Fruit fly (Drosophila melanogaster) whole organism, embryonic: Measurements from ENCODE around the gene Ras85D.

Experiments
- Aef1 ChIP-seq: fragments of 200-800 bp; sonication (Bioruptor generic); IDR thresholded peaks from 3 replicates; pipeline ENCODE4 v1.3.6; 2022; ENCODE audit warnings: missing biosample characterization, missing genetic modification characterization
- Asciz ChIP-seq: fragments of 200-800 bp; sonication (Bioruptor generic); optimal IDR thresholded peaks from 2 replicates; lab custom pipeline; 2017; ENCODE audit warnings: missing biosample characterization, mild to moderate bottlenecking, missing genetic modification characterization, missing genetic modification reagents
- CG10209 ChIP-seq: fragments of 200-800 bp; sonication (Bioruptor generic); optimal IDR thresholded peaks from 3 replicates; lab custom pipeline; 2017; ENCODE audit warnings: missing biosample characterization, mild to moderate bottlenecking, missing genetic modification characterization, missing genetic modification reagents
- CG10267 ChIP-seq: fragments of 200-800 bp; sonication (Bioruptor generic); optimal IDR thresholded peaks from 2 replicates; lab custom pipeline; 2018; ENCODE audit warnings: missing biosample characterization, mild to moderate bottlenecking, missing genetic modification characterization, moderate library complexity
- CG11247 ChIP-seq: fragments of 200-800 bp; sonication (Bioruptor generic); IDR thresholded peaks from 2 replicates; pipeline ENCODE4 v1.3.6; 2022; ENCODE audit warnings: missing biosample characterization, missing genetic modification characterization
- CG11398 ChIP-seq: fragments of 200-800 bp; sonication (Bioruptor generic); optimal IDR thresholded peaks from 2 replicates; lab custom pipeline; 2016; ENCODE audit warnings: missing biosample characterization, missing genetic modification characterization
- CG11560 ChIP-seq: fragments of 200-800 bp; sonication (Bioruptor generic); IDR thresholded peaks from 3 replicates; pipeline ENCODE4 v1.3.6; 2022; ENCODE audit warnings: missing biosample characterization, missing genetic modification characterization
- CG12071 ChIP-seq: fragments of 200-800 bp; sonication (Bioruptor generic); optimal IDR thresholded peaks from 3 replicates; lab custom pipeline; 2018; ENCODE audit warnings: missing biosample characterization, mild to moderate bottlenecking, missing genetic modification characterization
- CG12659 ChIP-seq: fragments of 200-800 bp; sonication (Bioruptor generic); optimal IDR thresholded peaks from 3 replicates; lab custom pipeline; 2017; ENCODE audit warnings: mild to moderate bottlenecking, missing biosample characterization, missing genetic modification reagents, missing genetic modification characterization
- CG13424 ChIP-seq: fragments of 200-800 bp; sonication (Bioruptor generic); optimal IDR thresholded peaks from 2 replicates; lab custom pipeline; 2019; ENCODE audit warnings: missing biosample characterization, mild to moderate bottlenecking, missing genetic modification characterization, moderate library complexity
- CG14710 ChIP-seq: fragments of 200-800 bp; sonication (Bioruptor generic); optimal IDR thresholded peaks from 3 replicates; lab custom pipeline; 2019; ENCODE audit warnings: missing biosample characterization, mild to moderate bottlenecking, missing genetic modification characterization, moderate library complexity
- CG1529 ChIP-seq: fragments of 200-800 bp; sonication (Bioruptor generic); optimal IDR thresholded peaks from 3 replicates; lab custom pipeline; 2018; ENCODE audit warnings: missing biosample characterization, missing genetic modification characterization
- CG1602 ChIP-seq: fragments of 200-800 bp; sonication (Bioruptor generic); optimal IDR thresholded peaks from 3 replicates; lab custom pipeline; 2016; ENCODE audit warnings: missing biosample characterization, missing genetic modification characterization
- CG2678 ChIP-seq: fragments of 200-800 bp; sonication (Bioruptor generic); optimal IDR thresholded peaks from 3 replicates; lab custom pipeline; 2019; ENCODE audit warnings: missing biosample characterization, mild to moderate bottlenecking, missing genetic modification characterization, moderate library complexity
- CG32767 ChIP-seq: fragments of 200-800 bp; sonication (Bioruptor generic); IDR thresholded peaks from 2 replicates; pipeline ENCODE4 v1.3.6; 2022; ENCODE audit warnings: missing biosample characterization, missing genetic modification characterization
- CG7556 ChIP-seq: fragments of 200-800 bp; sonication (Bioruptor generic); optimal IDR thresholded peaks from 2 replicates; lab custom pipeline; 2017; ENCODE audit warnings: missing biosample characterization, mild to moderate bottlenecking, missing genetic modification characterization
- CG9437 ChIP-seq: fragments of 200-800 bp; sonication (Bioruptor generic); optimal IDR thresholded peaks from 2 replicates; lab custom pipeline; 2018; ENCODE audit warnings: missing biosample characterization, mild to moderate bottlenecking, missing genetic modification characterization
- CG9727 ChIP-seq: fragments of 200-800 bp; sonication (Bioruptor generic); optimal IDR thresholded peaks from 3 replicates; lab custom pipeline; 2017; ENCODE audit warnings: missing biosample characterization, mild to moderate bottlenecking, missing genetic modification characterization
- Gsc ChIP-seq: fragments of 200-800 bp; sonication (Bioruptor generic); IDR thresholded peaks from 2 replicates; pipeline ENCODE4 v1.3.6; 2022; ENCODE audit warnings: missing biosample characterization, missing genetic modification characterization
- HLHmδ ChIP-seq: fragments of 200-800 bp; sonication (Bioruptor generic); optimal IDR thresholded peaks from 2 replicates; lab custom pipeline; 2018; ENCODE audit warnings: missing biosample characterization, mild to moderate bottlenecking, missing genetic modification characterization, moderate library complexity
- Hmx ChIP-seq: fragments of 200-800 bp; sonication (Bioruptor generic); optimal IDR thresholded peaks from 2 replicates; lab custom pipeline; 2016; ENCODE audit warnings: missing biosample characterization, missing genetic modification characterization
- Jarid2 ChIP-seq: fragments of 200-800 bp; sonication (Bioruptor generic); optimal IDR thresholded peaks from 3 replicates; lab custom pipeline; 2017; ENCODE audit warnings: mild to moderate bottlenecking, missing biosample characterization, missing genetic modification reagents, missing genetic modification characterization
- Kr ChIP-seq: fragments of 200-800 bp; sonication (Bioruptor generic); optimal IDR thresholded peaks from 2 replicates; lab custom pipeline; 2017; ENCODE audit warnings: missing biosample characterization, mild to moderate bottlenecking, missing genetic modification characterization
- NC2β ChIP-seq: fragments of 200-800 bp; sonication (Bioruptor generic); optimal IDR thresholded peaks from 2 replicates; lab custom pipeline; 2016; ENCODE audit warnings: missing biosample characterization, missing genetic modification characterization
- NFAT ChIP-seq: fragments of 200-800 bp; sonication (Bioruptor generic); IDR thresholded peaks from 2 replicates; pipeline ENCODE4 v1.3.6; 2022; ENCODE audit warnings: missing biosample characterization, missing genetic modification characterization
- NfI ChIP-seq: fragments of 200-800 bp; sonication (Bioruptor generic); optimal IDR thresholded peaks from 3 replicates; lab custom pipeline; 2018; ENCODE audit warnings: missing biosample characterization, mild to moderate bottlenecking, missing genetic modification characterization, moderate library complexity
- Pdp1 ChIP-seq, 2 experiments: fragments of 200-800 bp; sonication (Bioruptor generic); optimal IDR thresholded peaks; 3 replicates each; lab custom pipeline; 2016; ENCODE audit warnings: missing biosample characterization in 2 of 2, missing genetic modification characterization in 2 of 2, mild to moderate bottlenecking in 1 of 2, moderate library complexity in 1 of 2
- Trl ChIP-seq, 3 experiments: fragments of >200 bp in 2 of 3; fragments of 200-800 bp in 1 of 3; sonication (Bioruptor generic) in 1 of 3; optimal IDR thresholded peaks; 2 replicates in 1 of 3; 3 replicates in 2 of 3; lab custom pipeline; 2016 to 2017; ENCODE audit warnings: missing biosample characterization in 1 of 3, missing genetic modification characterization in 1 of 3
- Vsx1 ChIP-seq: fragments of 200-800 bp; sonication (Bioruptor generic); optimal IDR thresholded peaks from 2 replicates; lab custom pipeline; 2017; ENCODE audit warnings: missing biosample characterization, mild to moderate bottlenecking, missing genetic modification characterization, missing genetic modification reagents
- ac ChIP-seq: fragments of 200-800 bp; sonication (Bioruptor generic); optimal IDR thresholded peaks from 3 replicates; lab custom pipeline; 2017; ENCODE audit warnings: missing biosample characterization, mild to moderate bottlenecking, missing genetic modification characterization
- bigmax ChIP-seq: fragments of 200-800 bp; sonication (Bioruptor generic); optimal IDR thresholded peaks from 2 replicates; lab custom pipeline; 2018; ENCODE audit warnings: missing biosample characterization, mild to moderate bottlenecking, missing genetic modification characterization
- bsh ChIP-seq, 2 experiments: fragments of 200-800 bp; sonication (Bioruptor generic); optimal IDR thresholded peaks; 2 replicates each; lab custom pipeline; 2017 to 2018; ENCODE audit warnings: mild to moderate bottlenecking in 2 of 2, missing biosample characterization in 2 of 2, missing genetic modification characterization in 2 of 2, moderate library complexity in 1 of 2
- dimm ChIP-seq: fragments of 200-800 bp; sonication (Bioruptor generic); IDR thresholded peaks from 2 replicates; pipeline ENCODE4 v1.3.6; 2022; ENCODE audit warnings: missing biosample characterization, missing genetic modification characterization
- dpn ChIP-seq, 2 experiments: fragments of 200-800 bp; sonication (Bioruptor generic); optimal IDR thresholded peaks; 3 replicates each; lab custom pipeline; 2016; ENCODE audit warnings: missing biosample characterization in 2 of 2, missing genetic modification characterization in 2 of 2
- dysf ChIP-seq: fragments of 200-800 bp; sonication (Bioruptor generic); IDR thresholded peaks from 3 replicates; pipeline ENCODE4 v1.3.6; 2022; ENCODE audit warnings: missing biosample characterization, missing genetic modification characterization
- ems ChIP-seq: fragments of 200-800 bp; sonication (Bioruptor generic); optimal IDR thresholded peaks from 3 replicates; lab custom pipeline; 2016; ENCODE audit warnings: missing biosample characterization, missing genetic modification characterization
- ewg ChIP-seq: fragments of 200-800 bp; sonication (Bioruptor generic); optimal IDR thresholded peaks from 3 replicates; lab custom pipeline; 2017; ENCODE audit warnings: mild to moderate bottlenecking, missing biosample characterization, missing genetic modification reagents, missing genetic modification characterization
- gem ChIP-seq: fragments of 200-800 bp; sonication (Bioruptor generic); optimal IDR thresholded peaks from 2 replicates; lab custom pipeline; 2019; ENCODE audit warnings: missing biosample characterization, mild to moderate bottlenecking, missing genetic modification characterization, moderate library complexity
- insv ChIP-seq, 2 experiments: fragments of 200-800 bp; sonication (Bioruptor generic); optimal IDR thresholded peaks; 3 replicates each; lab custom pipeline; 2016 to 2018; ENCODE audit warnings: missing biosample characterization in 2 of 2, missing genetic modification characterization in 2 of 2
- maf-S ChIP-seq: fragments of 200-800 bp; sonication (Bioruptor generic); optimal IDR thresholded peaks from 2 replicates; lab custom pipeline; 2016; ENCODE audit warnings: missing biosample characterization, missing genetic modification characterization
- mirr ChIP-seq: fragments of 200-800 bp; sonication (Bioruptor generic); optimal IDR thresholded peaks from 3 replicates; lab custom pipeline; 2018; ENCODE audit warnings: missing biosample characterization, mild to moderate bottlenecking, missing genetic modification characterization
- odd ChIP-seq: fragments of 200-800 bp; sonication (Bioruptor generic); optimal IDR thresholded peaks from 2 replicates; lab custom pipeline; 2017; ENCODE audit warnings: missing biosample characterization, mild to moderate bottlenecking, missing genetic modification characterization
- p53 ChIP-seq: fragments of 200-800 bp; sonication (Bioruptor generic); optimal IDR thresholded peaks from 2 replicates; lab custom pipeline; 2016; ENCODE audit warnings: missing biosample characterization, missing genetic modification characterization
- pnt ChIP-seq: fragments of 200-800 bp; sonication (Bioruptor generic); optimal IDR thresholded peaks from 3 replicates; lab custom pipeline; 2016; ENCODE audit warnings: missing biosample characterization, missing genetic modification characterization
- pzg ChIP-seq: fragments of 200-800 bp; sonication (Bioruptor generic); optimal IDR thresholded peaks from 3 replicates; lab custom pipeline; 2018; ENCODE audit warnings: missing biosample characterization, mild to moderate bottlenecking, missing genetic modification characterization, moderate library complexity
- schlank ChIP-seq: fragments of 200-800 bp; sonication (Bioruptor generic); optimal IDR thresholded peaks from 2 replicates; lab custom pipeline; 2018; ENCODE audit warnings: missing biosample characterization, mild to moderate bottlenecking, missing genetic modification characterization
- scrt ChIP-seq: fragments of 200-800 bp; sonication (Bioruptor generic); optimal IDR thresholded peaks from 2 replicates; lab custom pipeline; 2018; ENCODE audit warnings: missing biosample characterization, mild to moderate bottlenecking, missing genetic modification characterization, moderate library complexity
- sens ChIP-seq: fragments of 200-800 bp; sonication (Bioruptor generic); peaks from one replicate; lab custom pipeline; 2016; ENCODE audit warnings: missing biosample characterization, missing genetic modification characterization
- sug ChIP-seq: fragments of 200-800 bp; optimal IDR thresholded peaks from 2 replicates; lab custom pipeline; 2019; ENCODE audit warnings: missing biosample characterization, mild to moderate bottlenecking, missing genetic modification characterization, moderate library complexity

Ras85D gene

dm6 chr3R:9551013-9551658 is 38.3 kb upstream of the Ras85D start (continued):
- no peak for TF ChIP-seq CG10209 (GFP tag; lab: Kevin White, UChicago)
- no peak for TF ChIP-seq p53 (GFP tag; lab: Kevin White, UChicago)
- peak; percentile 58 for TF ChIP-seq CG2678 (tag; lab: Kevin White, UChicago)
- TF ChIP-seq Asciz = peak; percentile 50
- peak; percentile 62 for TF ChIP-seq scrt (GFP tag; lab: Kevin White, UChicago)
- TF ChIP-seq gem (tag; lab: Kevin White, UChicago) = no peak
- TF ChIP-seq ewg (GFP tag; lab: Kevin White, UChicago) = peak; percentile 11
- TF ChIP-seq CG14710 (tag; lab: Kevin White, UChicago) = no peak
- TF ChIP-seq Gsc = no peak
- no peak for TF ChIP-seq dysf (GFP tag; lab: Robert Waterston, UW)
- no peak for TF ChIP-seq CG11247
- TF ChIP-seq sug (tag; lab: Kevin White, UChicago) = peak; percentile 77
- TF ChIP-seq mirr (GFP tag; lab: Kevin White, UChicago) = peak; percentile 96
- TF ChIP-seq CG12071 (GFP tag; lab: Kevin White, UChicago) = peak; percentile 84
- no peak for TF ChIP-seq CG32767 (GFP tag; lab: Robert Waterston, UW)
- TF ChIP-seq NfI = peak; percentile 31
- no peak for TF ChIP-seq CG1602 (GFP tag; lab: Kevin White, UChicago)
- peak; percentile 44 for TF ChIP-seq NC2β (GFP tag; lab: Kevin White, UChicago)
- peak; percentile 85 for TF ChIP-seq sens (GFP tag; lab: Kevin White, UChicago)
- peak; percentile 23 for TF ChIP-seq CG9437 (GFP tag; lab: Kevin White, UChicago)
- no peak for TF ChIP-seq Kr (GFP tag; lab: Kevin White, UChicago)
- TF ChIP-seq CG12659 (GFP tag; lab: Kevin White, UChicago) = peak; percentile 43
- no peak for TF ChIP-seq Aef1
- TF ChIP-seq dpn (GFP tag; optimal IDR thresholded peaks at IDR 0.05; lab: Kevin White, UChicago) = peak; percentile 5 to 12
- TF ChIP-seq bsh (GFP tag; optimal IDR thresholded peaks at IDR 0.05; lab: Kevin White, UChicago) = peak in 1 of 2 experiments; percentile 9
- TF ChIP-seq CG11560 (tag; lab: Robert Waterston, UW) = no peak
- TF ChIP-seq Vsx1 (GFP tag; lab: Kevin White, UChicago) = peak; percentile 24
- no peak for TF ChIP-seq CG13424 (tag; lab: Kevin White, UChicago)
- no peak for TF ChIP-seq dimm
- TF ChIP-seq odd = peak; percentile 68
- peak; percentile 63 for TF ChIP-seq CG11398
- TF ChIP-seq bigmax (GFP tag; lab: Kevin White, UChicago) = peak; percentile 48
- peak; percentile 52 for TF ChIP-seq Jarid2 (GFP tag; lab: Kevin White, UChicago)
- TF ChIP-seq ac (GFP tag; lab: Kevin White, UChicago) = peak; percentile 3
- peak; percentile 44 for TF ChIP-seq schlank (tag; lab: Kevin White, UChicago)
- TF ChIP-seq NFAT (GFP tag; lab: Robert Waterston, UW) = no peak
- peak; percentile 49 for TF ChIP-seq pzg
- no peak for TF ChIP-seq Hmx (GFP tag; lab: Kevin White, UChicago)
- TF ChIP-seq CG7556 (GFP tag; lab: Kevin White, UChicago) = peak; percentile 31
- TF ChIP-seq Trl (optimal IDR thresholded peaks at IDR 0.05; lab: Kevin White, UChicago) = peak; percentile 93 to 95
- peak; percentile 65 for TF ChIP-seq Trl (GFP tag; optimal IDR thresholded peaks at IDR 0.05; lab: Kevin White, UChicago)
- TF ChIP-seq pnt (GFP tag; lab: Kevin White, UChicago) = no peak
- peak in 1 of 2 experiments; percentile 12 for TF ChIP-seq insv (GFP tag; optimal IDR thresholded peaks at IDR 0.05; lab: Kevin White, UChicago)
- no peak for TF ChIP-seq CG10267 (tag; lab: Kevin White, UChicago)
- TF ChIP-seq Pdp1 (GFP tag; optimal IDR thresholded peaks at IDR 0.05; lab: Kevin White, UChicago) = peak; percentile 11 to 74
- TF ChIP-seq ems (GFP tag; lab: Kevin White, UChicago) = no peak
- TF ChIP-seq HLHmδ (GFP tag; lab: Kevin White, UChicago) = peak; percentile 95
- peak; percentile 37 for TF ChIP-seq maf-S (GFP tag; lab: Kevin White, UChicago)
- peak; percentile 20 for TF ChIP-seq CG9727
- no peak for TF ChIP-seq CG1529 (GFP tag; lab: Kevin White, UChicago)
